Worm (Caenorhabditis elegans) whole organism, L4 larva: ENCODE results near the gene Y62H9A.9.

Experiments used
- F26F4.8 ChIP-seq: fragments of 200-800 bp; sonication (Bioruptor generic); conservative IDR thresholded peaks from 2 replicates; pipeline ENCODE4 v1.3.6; 2022; ENCODE audit warnings: missing genetic modification characterization, missing compliant biosample characterization
- F49E8.2 ChIP-seq: sonication (generic microtip); optimal IDR thresholded peaks from 2 replicates; lab custom pipeline; 2016; ENCODE audit warnings: missing compliant biosample characterization, mild to moderate bottlenecking, missing genetic modification characterization, borderline replicate concordance
- R02D3.7 ChIP-seq: fragments of 150-350 bp; sonication (generic microtip); optimal IDR thresholded peaks from 3 replicates; lab custom pipeline; 2014; ENCODE audit warnings: missing biosample characterization, missing genetic modification characterization
- T20F7.1 ChIP-seq: fragments of 200-800 bp; sonication (Bioruptor generic); optimal IDR thresholded peaks from 2 replicates; lab custom pipeline; 2018; ENCODE audit warnings: mild to moderate bottlenecking, missing genetic modification characterization, missing compliant biosample characterization
- ama-1 ChIP-seq: fragments of 150-350 bp; optimal IDR thresholded peaks from 2 replicates; lab custom pipeline; 2014; ENCODE audit warnings: inconsistent platforms, mixed read lengths
- dpl-1 ChIP-seq: fragments of 150-350 bp; optimal IDR thresholded peaks from 2 replicates; lab custom pipeline; 2014; ENCODE audit warnings: missing biosample characterization, missing genetic modification reagents, missing genetic modification characterization
- lin-39 ChIP-seq: fragments of 150-350 bp; optimal IDR thresholded peaks from 2 replicates; lab custom pipeline; 2014; ENCODE audit warnings: missing biosample characterization, missing genetic modification reagents, missing genetic modification characterization
- snpc-4 ChIP-seq: fragments of 150-350 bp; optimal IDR thresholded peaks from 2 replicates; lab custom pipeline; 2014; ENCODE audit warnings: missing biosample characterization, missing genetic modification characterization
- unc-62 ChIP-seq, 3 experiments: fragments of 150-350 bp in 1 of 3; sonication (generic microtip); optimal IDR thresholded peaks in 2 of 3; peaks in 1 of 3; 1 replicate in 1 of 3; 2 replicates in 2 of 3; lab custom pipeline; 2014 to 2017; ENCODE audit warnings: missing biosample characterization in 3 of 3, missing genetic modification characterization in 3 of 3, missing genetic modification reagents in 3 of 3, missing genotype in 1 of 3

- TF ChIP-seq F26F4.8 (GFP tag; lab: Robert Waterston, UW) = no peak
- TF ChIP-seq lin-39 = no peak
- no peak for TF ChIP-seq dpl-1 (GFP tag; lab: Kevin White, UChicago)
- no peak for TF ChIP-seq R02D3.7 (tag; lab: Kevin White, UChicago)
- TF ChIP-seq F49E8.2 (tag; lab: Kevin White, UChicago) = no peak
- no peak for TF ChIP-seq ama-1 (lab: Kevin White, UChicago)
- TF ChIP-seq unc-62 (GFP tag; optimal IDR thresholded peaks at IDR 0.05 in 1 of 2; lab: Kevin White, UChicago) = no peak
- TF ChIP-seq unc-62 (tag; optimal IDR thresholded peaks at IDR 0.05; lab: Kevin White, UChicago) = no peak
- TF ChIP-seq snpc-4 = no peak
- TF ChIP-seq T20F7.1 = no peak
These were observed 11.2 kb upstream of the Y62H9A.9 start for ce11 chrX:11909168-11909567.
